Worm (Caenorhabditis elegans) whole organism, late embryonic: ENCODE measurements around the gene mig-2.

Experiments
- F13H6.1 ChIP-seq: sonication (generic microtip); optimal IDR thresholded peaks from 2 replicates; lab custom pipeline; 2016; ENCODE audit warnings: missing genetic modification characterization, missing compliant biosample characterization
- K09A11.1 ChIP-seq: sonication (generic microtip); optimal IDR thresholded peaks from 2 replicates; lab custom pipeline; 2017; ENCODE audit warnings: antibody characterized with exemption, mild to moderate bottlenecking, missing genetic modification characterization, missing compliant biosample characterization; ENCODE audit not compliant: insufficient read depth
- ama-1 ChIP-seq: fragments of 150-350 bp; optimal IDR thresholded peaks from 2 replicates; lab custom pipeline; 2014
- madf-2 ChIP-seq: sonication (generic microtip); optimal IDR thresholded peaks from 2 replicates; lab custom pipeline; 2017; ENCODE audit warnings: missing genetic modification characterization, missing compliant biosample characterization
- pqm-1 ChIP-seq: sonication (generic microtip); optimal IDR thresholded peaks from 2 replicates; lab custom pipeline; 2016; ENCODE audit warnings: missing genetic modification characterization, missing compliant biosample characterization
- tbx-7 ChIP-seq: sonication (generic microtip); optimal IDR thresholded peaks from 2 replicates; lab custom pipeline; 2016; ENCODE audit warnings: missing genotype, missing genetic modification characterization, missing compliant biosample characterization

- TF ChIP-seq F13H6.1 (tag; lab: Kevin White, UChicago) (no peak), tbx-7 (tag; lab: Kevin White, UChicago) (no peak), K09A11.1 (tag; lab: Kevin White, UChicago) (no peak), pqm-1 (tag; lab: Kevin White, UChicago) (no peak), ama-1 (lab: Kevin White, UChicago) (no peak), madf-2 (tag; lab: Kevin White, UChicago) (no peak)
Measured at ce11 chrX:11536408-11536807, 12.0 kb upstream of the mig-2 start, which contains the start of gene C35C5.9.
